Fruit fly (Drosophila melanogaster) whole organism, embryonic: ENCODE results near the gene HP1e.

ENCODE experiments used
- ATbp ChIP-seq: fragments of 200-800 bp; sonication (Bioruptor generic); optimal IDR thresholded peaks from 2 replicates; lab custom pipeline; 2017; ENCODE audit warnings: missing biosample characterization, mild to moderate bottlenecking, missing genetic modification characterization, missing genetic modification reagents
- Aef1 ChIP-seq: fragments of 200-800 bp; sonication (Bioruptor generic); IDR thresholded peaks from 3 replicates; pipeline ENCODE4 v1.3.6; 2022; ENCODE audit warnings: missing biosample characterization, missing genetic modification characterization
- Atf-2 ChIP-seq: fragments of 200-800 bp; sonication (Bioruptor generic); optimal IDR thresholded peaks from 2 replicates; lab custom pipeline; 2016; ENCODE audit warnings: missing biosample characterization, missing genetic modification characterization
- B-H2 ChIP-seq: fragments of 200-800 bp; sonication (Bioruptor generic); optimal IDR thresholded peaks from 2 replicates; lab custom pipeline; 2018; ENCODE audit warnings: missing biosample characterization, mild to moderate bottlenecking, missing genetic modification characterization
- CG1233 ChIP-seq: fragments of 200-800 bp; sonication (Bioruptor generic); optimal IDR thresholded peaks from 4 replicates; lab custom pipeline; 2018; ENCODE audit warnings: missing biosample characterization, mild to moderate bottlenecking, missing genetic modification characterization
- CG12391 ChIP-seq: fragments of 200-800 bp; sonication (Bioruptor generic); optimal IDR thresholded peaks from 3 replicates; lab custom pipeline; 2018; ENCODE audit warnings: missing biosample characterization, mild to moderate bottlenecking, missing genetic modification characterization, moderate library complexity
- CG13894 ChIP-seq: fragments of 200-800 bp; sonication (Bioruptor generic); optimal IDR thresholded peaks from 3 replicates; lab custom pipeline; 2018; ENCODE audit warnings: missing biosample characterization, mild to moderate bottlenecking, missing genetic modification characterization, moderate library complexity
- CG14014 ChIP-seq: fragments of 200-800 bp; sonication (Bioruptor generic); IDR thresholded peaks from 2 replicates; pipeline ENCODE4 v1.3.6; 2022; ENCODE audit warnings: missing biosample characterization, missing genetic modification characterization
- CG14050 ChIP-seq: fragments of 200-800 bp; sonication (Bioruptor generic); IDR thresholded peaks from 3 replicates; pipeline ENCODE4 v1.3.6; 2022; ENCODE audit warnings: missing biosample characterization, missing genetic modification characterization
- CG15269 ChIP-seq: fragments of 200-800 bp; sonication (Bioruptor generic); optimal IDR thresholded peaks from 2 replicates; lab custom pipeline; 2018; ENCODE audit warnings: missing biosample characterization, mild to moderate bottlenecking, missing genetic modification characterization, moderate library complexity
- CG15696 ChIP-seq: fragments of 200-800 bp; sonication (Bioruptor generic); optimal IDR thresholded peaks from 2 replicates; lab custom pipeline; 2019; ENCODE audit warnings: missing biosample characterization, mild to moderate bottlenecking, missing genetic modification characterization, moderate library complexity
- CG1602 ChIP-seq: fragments of 200-800 bp; sonication (Bioruptor generic); optimal IDR thresholded peaks from 3 replicates; lab custom pipeline; 2016; ENCODE audit warnings: missing biosample characterization, missing genetic modification characterization
- CG2678 ChIP-seq: fragments of 200-800 bp; sonication (Bioruptor generic); optimal IDR thresholded peaks from 3 replicates; lab custom pipeline; 2019; ENCODE audit warnings: missing biosample characterization, mild to moderate bottlenecking, missing genetic modification characterization, moderate library complexity
- CG3407 ChIP-seq: fragments of 200-800 bp; sonication (Bioruptor generic); optimal IDR thresholded peaks from 2 replicates; lab custom pipeline; 2018; ENCODE audit warnings: missing biosample characterization, mild to moderate bottlenecking, missing genetic modification characterization
- CG6272 ChIP-seq: fragments of 200-800 bp; sonication (Bioruptor generic); IDR thresholded peaks from 2 replicates; pipeline ENCODE4 v1.3.6; 2022; ENCODE audit warnings: missing biosample characterization, missing genetic modification characterization
- CG6689 ChIP-seq: fragments of 200-800 bp; sonication (Bioruptor generic); IDR thresholded peaks from 2 replicates; pipeline ENCODE4 v1.3.6; 2022; ENCODE audit warnings: missing biosample characterization, missing genetic modification characterization
- CG6854 ChIP-seq: fragments of 200-800 bp; sonication (Bioruptor generic); optimal IDR thresholded peaks from 3 replicates; lab custom pipeline; 2017; ENCODE audit warnings: missing biosample characterization, mild to moderate bottlenecking, missing genetic modification characterization
- CG9727 ChIP-seq: fragments of 200-800 bp; sonication (Bioruptor generic); optimal IDR thresholded peaks from 3 replicates; lab custom pipeline; 2017; ENCODE audit warnings: missing biosample characterization, mild to moderate bottlenecking, missing genetic modification characterization
- CG9797 ChIP-seq: fragments of 200-800 bp; sonication (Bioruptor generic); optimal IDR thresholded peaks from 3 replicates; lab custom pipeline; 2018; ENCODE audit warnings: missing biosample characterization, mild to moderate bottlenecking, missing genetic modification characterization
- Chrac-16 ChIP-seq: fragments of 200-800 bp; sonication (Bioruptor generic); optimal IDR thresholded peaks from 3 replicates; lab custom pipeline; 2016; ENCODE audit warnings: missing biosample characterization, missing genetic modification characterization
- Doc3 ChIP-seq: fragments of 200-800 bp; sonication (Bioruptor generic); IDR thresholded peaks from 3 replicates; pipeline ENCODE4 v1.3.6; 2022; ENCODE audit warnings: missing biosample characterization, missing genetic modification characterization; ENCODE audit not compliant: partially characterized antibody
- E2f1 ChIP-seq: fragments of 200-800 bp; sonication (Bioruptor generic); IDR thresholded peaks from 2 replicates; pipeline ENCODE4 v1.3.6; 2022; ENCODE audit warnings: missing biosample characterization, missing genetic modification characterization
- Eip74EF ChIP-seq, 2 experiments: fragments of 200-800 bp in 1 of 2; fragments of >200 bp in 1 of 2; sonication (Bioruptor generic) in 1 of 2; optimal IDR thresholded peaks; 2 replicates each; lab custom pipeline; 2017 to 2019; ENCODE audit warnings: missing biosample characterization in 2 of 2, missing genetic modification characterization in 2 of 2, mild to moderate bottlenecking in 1 of 2, moderate library complexity in 1 of 2
- Hmr ChIP-seq: fragments of 200-800 bp; sonication (Bioruptor generic); optimal IDR thresholded peaks from 3 replicates; lab custom pipeline; 2017; ENCODE audit warnings: mild to moderate bottlenecking, missing biosample characterization, missing genetic modification reagents, missing genetic modification characterization
- Hr3 ChIP-seq: fragments of 200-800 bp; sonication (Bioruptor generic); optimal IDR thresholded peaks from 3 replicates; lab custom pipeline; 2016; ENCODE audit warnings: missing biosample characterization, missing genetic modification characterization
- MESR4 ChIP-seq: fragments of 200-800 bp; sonication (Bioruptor generic); optimal IDR thresholded peaks from 2 replicates; lab custom pipeline; 2018; ENCODE audit warnings: missing biosample characterization, mild to moderate bottlenecking, missing genetic modification characterization, moderate library complexity
- Med ChIP-seq: fragments of 200-800 bp; sonication (Bioruptor generic); peaks from one replicate; lab custom pipeline; 2016; ENCODE audit warnings: missing biosample characterization, missing genetic modification characterization, mild to moderate bottlenecking, inconsistent platforms, moderate library complexity
- Neu2 ChIP-seq: fragments of 200-800 bp; sonication (Bioruptor generic); optimal IDR thresholded peaks from 3 replicates; lab custom pipeline; 2016; ENCODE audit warnings: missing biosample characterization, missing genetic modification characterization, borderline replicate concordance
- Rx ChIP-seq: fragments of 200-800 bp; sonication (Bioruptor generic); IDR thresholded peaks from 2 replicates; pipeline ENCODE4 v1.3.6; 2022; ENCODE audit warnings: missing biosample characterization, missing genetic modification characterization
- ash1 ChIP-seq: fragments of 200-800 bp; sonication (Bioruptor generic); optimal IDR thresholded peaks from 2 replicates; lab custom pipeline; 2018; ENCODE audit warnings: missing biosample characterization, mild to moderate bottlenecking, missing genetic modification characterization
- chn ChIP-seq: fragments of 200-800 bp; sonication (Bioruptor generic); optimal IDR thresholded peaks from 2 replicates; lab custom pipeline; 2016; ENCODE audit warnings: missing biosample characterization, missing genetic modification characterization
- crol ChIP-seq: fragments of 200-800 bp; sonication (Bioruptor generic); IDR thresholded peaks from 2 replicates; pipeline ENCODE4 v1.3.6; 2022; ENCODE audit warnings: missing biosample characterization, missing genetic modification characterization
- crp ChIP-seq, 2 experiments: fragments of 200-800 bp; sonication (Bioruptor generic); optimal IDR thresholded peaks; 2 replicates in 1 of 2; 3 replicates in 1 of 2; lab custom pipeline; 2017; ENCODE audit warnings: missing biosample characterization in 2 of 2, missing genetic modification characterization in 2 of 2, mild to moderate bottlenecking in 1 of 2, moderate library complexity in 1 of 2
- dati ChIP-seq: fragments of 200-800 bp; sonication (Bioruptor generic); IDR thresholded peaks from 2 replicates; pipeline ENCODE4 v1.3.6; 2022; ENCODE audit warnings: missing biosample characterization, missing genetic modification characterization
- dysf ChIP-seq: fragments of 200-800 bp; sonication (Bioruptor generic); IDR thresholded peaks from 3 replicates; pipeline ENCODE4 v1.3.6; 2022; ENCODE audit warnings: missing biosample characterization, missing genetic modification characterization
- gro ChIP-seq: fragments of 200-800 bp; sonication (Bioruptor generic); optimal IDR thresholded peaks from 2 replicates; lab custom pipeline; 2016; ENCODE audit warnings: missing biosample characterization, missing genetic modification characterization
- gt ChIP-seq: fragments of 200-800 bp; sonication (Bioruptor generic); IDR thresholded peaks from 2 replicates; pipeline ENCODE4 v1.3.6; 2022; ENCODE audit warnings: missing biosample characterization, missing genetic modification characterization
- maf-S ChIP-seq: fragments of 200-800 bp; sonication (Bioruptor generic); optimal IDR thresholded peaks from 2 replicates; lab custom pipeline; 2016; ENCODE audit warnings: missing biosample characterization, missing genetic modification characterization
- nau ChIP-seq: fragments of 200-800 bp; sonication (Bioruptor generic); optimal IDR thresholded peaks from 3 replicates; lab custom pipeline; 2017; ENCODE audit warnings: missing biosample characterization, mild to moderate bottlenecking, missing genetic modification characterization, missing genetic modification reagents
- nerfin-2 ChIP-seq: fragments of 200-800 bp; sonication (Bioruptor generic); IDR thresholded peaks from 2 replicates; pipeline ENCODE4 v1.3.6; 2022; ENCODE audit warnings: missing biosample characterization, missing genetic modification characterization; ENCODE audit not compliant: partially characterized antibody
- rib ChIP-seq: fragments of 200-800 bp; sonication (Bioruptor generic); IDR thresholded peaks from 2 replicates; pipeline ENCODE4 v1.3.6; 2022; ENCODE audit warnings: missing biosample characterization, missing genetic modification characterization
- so ChIP-seq: fragments of 200-800 bp; sonication (Bioruptor generic); IDR thresholded peaks from 3 replicates; pipeline ENCODE4 v1.3.6; 2022; ENCODE audit warnings: missing biosample characterization, missing genetic modification characterization
- sob ChIP-seq: fragments of 200-800 bp; sonication (Bioruptor generic); IDR thresholded peaks from 2 replicates; pipeline ENCODE4 v1.3.6; 2022; ENCODE audit warnings: missing biosample characterization, missing genetic modification characterization
- tll ChIP-seq, 2 experiments: fragments of 200-800 bp in 1 of 2; fragments of >200 bp in 1 of 2; sonication (Bioruptor generic) in 1 of 2; optimal IDR thresholded peaks; 2 replicates each; lab custom pipeline; 2017 to 2019; ENCODE audit warnings: missing biosample characterization in 2 of 2, missing genetic modification characterization in 2 of 2, mild to moderate bottlenecking in 1 of 2, moderate library complexity in 1 of 2
- ttk ChIP-seq: fragments of 200-800 bp; sonication (Bioruptor generic); IDR thresholded peaks from 2 replicates; pipeline ENCODE4 v2.1.2; 2022; ENCODE audit warnings: missing biosample characterization, missing genetic modification characterization
- tup ChIP-seq: fragments of 200-800 bp; sonication (Bioruptor generic); optimal IDR thresholded peaks from 2 replicates; lab custom pipeline; 2016; ENCODE audit warnings: missing biosample characterization, mild to moderate bottlenecking, missing genetic modification characterization, moderate library complexity
- usp ChIP-seq: fragments of >200 bp; optimal IDR thresholded peaks from 2 replicates; lab custom pipeline; 2017; ENCODE audit warnings: missing biosample characterization, missing genetic modification characterization

HP1e gene

DNA sequence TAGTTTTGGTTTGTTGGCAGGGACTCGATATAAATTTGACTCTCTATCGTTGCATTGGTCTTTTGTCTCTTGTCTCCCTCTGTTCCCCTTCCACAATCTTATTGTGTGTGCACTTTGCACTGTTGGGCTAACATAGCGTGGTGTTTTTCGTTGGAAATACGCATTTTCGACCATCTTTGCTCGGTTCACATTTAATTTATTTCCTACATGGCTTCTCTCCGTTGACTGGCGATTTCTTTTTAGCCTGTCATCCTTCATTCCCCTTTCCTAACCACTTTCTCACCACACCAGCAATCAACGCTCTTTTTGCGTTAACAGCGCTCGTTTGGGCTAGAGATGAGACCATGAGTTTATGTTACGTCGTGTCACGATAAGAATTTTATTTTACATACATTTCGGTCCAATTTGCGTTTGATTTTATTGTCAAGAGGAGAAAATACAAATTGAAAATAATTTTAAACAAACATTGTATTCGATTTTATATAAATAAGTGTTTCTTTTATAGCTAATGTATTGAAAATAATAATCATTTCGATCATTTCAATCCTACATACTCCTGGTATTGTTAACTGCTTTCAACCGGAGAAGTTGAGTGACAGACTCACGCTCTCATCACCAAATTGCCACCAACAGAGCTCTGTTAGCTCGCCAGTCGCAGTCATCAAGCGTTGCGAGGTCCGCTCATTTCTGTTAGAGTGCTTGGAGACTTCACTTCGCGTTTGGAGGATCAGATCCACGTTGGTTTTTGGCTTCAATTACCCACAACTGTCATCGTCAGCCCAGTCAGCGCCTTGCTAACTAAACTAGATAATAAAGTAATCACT lies 19.8 kb downstream of the HP1e start (continued):
- no peak for TF ChIP-seq dati
- TF ChIP-seq CG1233: peak; percentile 76
- TF ChIP-seq rib (GFP tag; lab: Robert Waterston, UW): peak; percentile 45; the same call in 1 of the 2 replicates
- peak; percentile 25 for TF ChIP-seq tup (GFP tag; lab: Kevin White, UChicago)
- TF ChIP-seq crol (GFP tag; lab: Robert Waterston, UW): peak; percentile 46; the same call in 1 of the 2 replicates
- TF ChIP-seq so (GFP tag; lab: Robert Waterston, UW): peak; percentile 48; the same call in 1 of the 3 replicates
- TF ChIP-seq ATbp (GFP tag; lab: Kevin White, UChicago): peak; percentile 53
- no peak for TF ChIP-seq gt (GFP tag; lab: Robert Waterston, UW)
- peak; percentile 64 for TF ChIP-seq CG6689 (GFP tag; lab: Robert Waterston, UW)
- TF ChIP-seq E2f1 (GFP tag; lab: Robert Waterston, UW): peak; percentile 47; the same call in 1 of the 2 replicates
- TF ChIP-seq CG3407: peak; percentile 68
- peak; percentile 63 for TF ChIP-seq Hr3
- peak; percentile 73 for TF ChIP-seq Chrac-16 (GFP tag; lab: Kevin White, UChicago)
- TF ChIP-seq CG12391 (tag; lab: Kevin White, UChicago): peak; percentile 84
- TF ChIP-seq usp (GFP tag; lab: Kevin White, UChicago): no peak
- peak; percentile 91 for TF ChIP-seq B-H2
- no peak for TF ChIP-seq maf-S (GFP tag; lab: Kevin White, UChicago)
- peak; percentile 56 for TF ChIP-seq chn (GFP tag; lab: Kevin White, UChicago)
- TF ChIP-seq dysf (GFP tag; lab: Robert Waterston, UW): peak; percentile 83
- peak in 1 of 2 experiments; percentile 43 for TF ChIP-seq Eip74EF (GFP tag; optimal IDR thresholded peaks at IDR 0.05; lab: Kevin White, UChicago)
- peak; percentile 86 for TF ChIP-seq Hmr
- peak; percentile 37 for TF ChIP-seq MESR4 (GFP tag; lab: Kevin White, UChicago)
- peak; percentile 56 for TF ChIP-seq Atf-2
- no peak for TF ChIP-seq tll (GFP tag; optimal IDR thresholded peaks at IDR 0.05; lab: Kevin White, UChicago)
- TF ChIP-seq CG9727 (GFP tag; lab: Kevin White, UChicago): peak; percentile 79
- TF ChIP-seq CG1602 (GFP tag; lab: Kevin White, UChicago): peak; percentile 56
- TF ChIP-seq crp (GFP tag; optimal IDR thresholded peaks at IDR 0.05; lab: Kevin White, UChicago): peak in 1 of 2 experiments; percentile 16
- TF ChIP-seq nerfin-2: peak; percentile 49; the same call in 1 of the 2 replicates
- peak; percentile 75 for TF ChIP-seq CG14014 (GFP tag; lab: Robert Waterston, UW)
- peak; percentile 81 for TF ChIP-seq CG6854
- no peak; the same call in 1 of the 2 replicates for TF ChIP-seq CG6272 (GFP tag; lab: Robert Waterston, UW)
- peak; percentile 75 for TF ChIP-seq nau (GFP tag; lab: Kevin White, UChicago)
- TF ChIP-seq sob (GFP tag; lab: Robert Waterston, UW): peak; percentile 78
- TF ChIP-seq CG15696 (tag; lab: Kevin White, UChicago): peak; percentile 72
- peak; percentile 91 for TF ChIP-seq CG2678
- TF ChIP-seq Aef1 (GFP tag; lab: Robert Waterston, UW): peak; percentile 58; the same call in 2 of the 3 replicates
- peak; percentile 52 for TF ChIP-seq gro (GFP tag; lab: Kevin White, UChicago)
- TF ChIP-seq ash1: peak; percentile 72
- peak; percentile 95 for TF ChIP-seq Doc3 (GFP tag; lab: Robert Waterston, UW)
- TF ChIP-seq CG13894 (tag; lab: Kevin White, UChicago): peak; percentile 89
- TF ChIP-seq Neu2 (GFP tag; lab: Kevin White, UChicago): peak; percentile 5
- peak; percentile 70 for TF ChIP-seq CG14050 (GFP tag; lab: Robert Waterston, UW)
- TF ChIP-seq CG15269 (tag; lab: Kevin White, UChicago): peak; percentile 84
- no peak for TF ChIP-seq ttk (GFP tag; lab: Robert Waterston, UW)
- TF ChIP-seq Rx (GFP tag; lab: Robert Waterston, UW): no peak
- TF ChIP-seq Med (GFP tag; lab: Kevin White, UChicago): peak; percentile 93
- peak; percentile 13 for TF ChIP-seq CG9797 (GFP tag; lab: Kevin White, UChicago)
